Worm (Caenorhabditis elegans) whole organism, L2 larva: ENCODE measurements around the gene cima-1.

ENCODE experiments used
- blmp-1 ChIP-seq: sonication (generic microtip); optimal IDR thresholded peaks from 2 replicates; lab custom pipeline; 2017; ENCODE audit warnings: missing genetic modification characterization, mild to moderate bottlenecking, missing compliant biosample characterization, antibody characterized with exemption, moderate library complexity; ENCODE audit not compliant: insufficient read depth
- lin-11 ChIP-seq: fragments of 150-350 bp; sonication (generic microtip); optimal IDR thresholded peaks from 2 replicates; lab custom pipeline; 2014; ENCODE audit warnings: missing biosample characterization, missing genetic modification characterization, inconsistent platforms, mixed read lengths
- lsy-2 ChIP-seq, 2 experiments: fragments of 150-350 bp in 1 of 2; sonication (generic microtip) in 1 of 2; optimal IDR thresholded peaks; 2 replicates each; lab custom pipeline; 2014 to 2017; ENCODE audit warnings: missing biosample characterization in 2 of 2, missing genetic modification characterization in 2 of 2
- nhr-12 ChIP-seq: fragments of 150-350 bp; optimal IDR thresholded peaks from 2 replicates; lab custom pipeline; 2014; ENCODE audit warnings: missing biosample characterization, missing genetic modification characterization
- nhr-129 ChIP-seq: fragments of 150-350 bp; optimal IDR thresholded peaks from 2 replicates; lab custom pipeline; 2014; ENCODE audit warnings: missing biosample characterization, missing genetic modification characterization
- snpc-4 ChIP-seq: fragments of 150-350 bp; optimal IDR thresholded peaks from 2 replicates; lab custom pipeline; 2014; ENCODE audit warnings: missing biosample characterization, missing genetic modification characterization
- unc-62 ChIP-seq: fragments of 150-350 bp; optimal IDR thresholded peaks from 2 replicates; lab custom pipeline; 2014; ENCODE audit warnings: missing biosample characterization, missing genetic modification reagents, missing genetic modification characterization
- ztf-4 ChIP-seq: fragments of 150-350 bp; optimal IDR thresholded peaks from 2 replicates; lab custom pipeline; 2014; ENCODE audit warnings: missing biosample characterization, missing genetic modification characterization

- TF ChIP-seq nhr-12 (tag; lab: Kevin White, UChicago) (no peak), ztf-4 (tag; lab: Kevin White, UChicago) (no peak), nhr-129 (no peak), unc-62 (GFP tag; lab: Kevin White, UChicago) (no peak), lsy-2 (tag; optimal IDR thresholded peaks at IDR 0.05; lab: Kevin White, UChicago) (no peak), snpc-4 (no peak), lin-11 (tag; lab: Kevin White, UChicago) (no peak), blmp-1 (tag; lab: Kevin White, UChicago) (no peak)
Observed at ce11 chrIV:7612523-7612922, 38.7 kb upstream of the cima-1 start.
